Fruit fly (Drosophila melanogaster): ENCODE data around the gene SPH93.

DNA sequence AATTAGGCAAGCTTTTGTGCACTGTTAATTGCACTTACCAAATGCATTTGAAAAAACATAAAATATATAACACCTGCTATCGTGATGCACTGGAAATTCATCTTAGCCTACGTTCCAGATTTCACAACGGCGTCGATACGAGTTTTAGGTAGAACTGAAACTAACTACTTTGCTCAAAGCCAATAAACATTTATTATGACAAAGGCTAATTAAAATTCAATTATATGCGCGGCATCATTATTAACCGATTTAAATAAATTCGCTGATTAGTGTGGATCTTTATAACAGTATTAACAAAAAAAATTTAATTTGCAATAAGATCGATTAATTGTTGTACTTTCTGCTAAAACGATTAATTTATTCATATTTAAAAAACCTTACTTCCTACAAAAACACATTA lies 19.2 kb downstream of the SPH93 start, which contains the start of gene CG33928:
- TF ChIP-seq psq (optimal IDR thresholded peaks at IDR 0.05) (no peak), Sin3A (optimal IDR thresholded peaks at IDR 0.05) (no peak)

Measured in Kc167 (cell line).